Worm (Caenorhabditis elegans): ENCODE data around the gene srbc-12.

- TF ChIP-seq sptf-1 (tag; optimal IDR thresholded peaks at IDR 0.05) (no peak), ztf-11 (tag; optimal IDR thresholded peaks at IDR 0.05) (no peak), snpc-4 (tag; optimal IDR thresholded peaks at IDR 0.05) (no peak)
These were observed 41.4 kb upstream of the srbc-12 start for ce11 chrV:808260-808659.
